Fruit fly (Drosophila melanogaster) whole organism, adult: ENCODE data around the gene aay.
A peak's percentile ranks its signal among the peaks of the same experiment; 100 is the strongest.

Source experiments
- CG11617 ChIP-seq: fragments of 200-800 bp; sonication (Bioruptor generic); optimal IDR thresholded peaks from 2 replicates; lab custom pipeline; 2017; ENCODE audit warnings: mild to moderate bottlenecking, missing biosample characterization, missing genetic modification reagents, missing genetic modification characterization
- CG12768 ChIP-seq: fragments of 200-800 bp; sonication (Bioruptor generic); optimal IDR thresholded peaks from 2 replicates; lab custom pipeline; 2017; ENCODE audit warnings: missing biosample characterization, missing genetic modification characterization, mild to moderate bottlenecking, moderate library complexity, missing genetic modification reagents
- CG14711 ChIP-seq: fragments of 200-800 bp; sonication (Bioruptor generic); optimal IDR thresholded peaks from 2 replicates; lab custom pipeline; 2018; ENCODE audit warnings: missing biosample characterization, mild to moderate bottlenecking, missing genetic modification characterization, moderate library complexity
- CG1620 ChIP-seq: fragments of 200-800 bp; sonication (Bioruptor generic); optimal IDR thresholded peaks from 2 replicates; lab custom pipeline; 2016; ENCODE audit warnings: missing biosample characterization, missing genetic modification characterization
- CG33017 ChIP-seq: fragments of 200-800 bp; sonication (Bioruptor generic); optimal IDR thresholded peaks from 2 replicates; lab custom pipeline; 2018; ENCODE audit warnings: missing biosample characterization, mild to moderate bottlenecking, missing genetic modification characterization, moderate library complexity
- CG5204 ChIP-seq: fragments of 200-800 bp; sonication (Bioruptor generic); optimal IDR thresholded peaks from 2 replicates; lab custom pipeline; 2016; ENCODE audit warnings: missing biosample characterization, missing genetic modification characterization
- CG7045 ChIP-seq: fragments of 200-800 bp; sonication (Bioruptor generic); optimal IDR thresholded peaks from 2 replicates; lab custom pipeline; 2017; ENCODE audit warnings: missing biosample characterization, mild to moderate bottlenecking, missing genetic modification characterization
- CG7101 ChIP-seq: fragments of 200-800 bp; sonication (Bioruptor generic); optimal IDR thresholded peaks from 2 replicates; lab custom pipeline; 2018; ENCODE audit warnings: missing biosample characterization, mild to moderate bottlenecking, missing genetic modification characterization, moderate library complexity
- Clk ChIP-seq: fragments of 200-800 bp; sonication (Bioruptor generic); optimal IDR thresholded peaks from 2 replicates; lab custom pipeline; 2017; ENCODE audit warnings: missing biosample characterization, missing genetic modification characterization
- Crg-1 ChIP-seq: fragments of 200-800 bp; sonication (Bioruptor generic); optimal IDR thresholded peaks from 2 replicates; lab custom pipeline; 2016; ENCODE audit warnings: missing biosample characterization, missing genetic modification characterization
- Hr96 ChIP-seq: fragments of 200-800 bp; sonication (Bioruptor generic); optimal IDR thresholded peaks from 2 replicates; lab custom pipeline; 2016; ENCODE audit warnings: missing biosample characterization, missing genetic modification characterization
- Mnt ChIP-seq: fragments of 200-800 bp; sonication (Bioruptor generic); optimal IDR thresholded peaks from 2 replicates; lab custom pipeline; 2016; ENCODE audit warnings: missing biosample characterization, mild to moderate bottlenecking, missing genetic modification characterization
- bab1 ChIP-seq: fragments of 200-800 bp; sonication (Bioruptor generic); optimal IDR thresholded peaks from 3 replicates; lab custom pipeline; 2019; ENCODE audit warnings: missing biosample characterization, mild to moderate bottlenecking, missing genetic modification characterization, moderate library complexity
- cic ChIP-seq: fragments of 200-800 bp; sonication (Bioruptor generic); optimal IDR thresholded peaks from 2 replicates; lab custom pipeline; 2017; ENCODE audit warnings: missing biosample characterization, mild to moderate bottlenecking, missing genetic modification characterization, moderate library complexity
- cnc ChIP-seq, 2 experiments: fragments of >200 bp; optimal IDR thresholded peaks; 2 replicates each; lab custom pipeline; 2017
- kay ChIP-seq: fragments of 200-800 bp; sonication (Bioruptor generic); peaks from one replicate; lab custom pipeline; 2016; ENCODE audit warnings: missing biosample characterization, missing genetic modification characterization, borderline replicate concordance
- ovo ChIP-seq: fragments of 200-800 bp; sonication (Bioruptor generic); optimal IDR thresholded peaks from 2 replicates; lab custom pipeline; 2016; ENCODE audit warnings: missing biosample characterization, missing genetic modification characterization
- pad ChIP-seq: fragments of 200-800 bp; sonication (Bioruptor generic); optimal IDR thresholded peaks from 3 replicates; lab custom pipeline; 2017; ENCODE audit warnings: missing biosample characterization, missing genetic modification characterization, mild to moderate bottlenecking, moderate library complexity, missing genetic modification reagents
- tj ChIP-seq: fragments of 200-800 bp; sonication (Bioruptor generic); optimal IDR thresholded peaks from 3 replicates; lab custom pipeline; 2017; ENCODE audit warnings: missing biosample characterization, mild to moderate bottlenecking, missing genetic modification characterization, moderate library complexity
- toe ChIP-seq: fragments of 200-800 bp; sonication (Bioruptor generic); optimal IDR thresholded peaks from 2 replicates; lab custom pipeline; 2016; ENCODE audit warnings: missing biosample characterization, missing genetic modification characterization

The aay gene

dm6 chr3L:9447239-9447777, 24.3 kb downstream of the aay start:
- TF ChIP-seq toe (GFP tag; lab: Kevin White, UChicago) = no peak
- TF ChIP-seq kay (GFP tag; lab: Kevin White, UChicago) = peak; percentile 99
- peak; percentile 55 for TF ChIP-seq CG33017 (tag; lab: Kevin White, UChicago)
- TF ChIP-seq cic (GFP tag; lab: Kevin White, UChicago) = peak; percentile 59
- TF ChIP-seq CG12768 = no peak
- TF ChIP-seq pad (GFP tag; lab: Kevin White, UChicago) = no peak
- TF ChIP-seq Mnt = peak; percentile 12
- no peak for TF ChIP-seq Clk
- peak; percentile 84 for TF ChIP-seq CG14711 (tag; lab: Kevin White, UChicago)
- no peak for TF ChIP-seq CG1620
- no peak for TF ChIP-seq Hr96 (GFP tag; lab: Kevin White, UChicago)
- no peak for TF ChIP-seq CG7101 (tag; lab: Kevin White, UChicago)
- TF ChIP-seq tj (GFP tag; lab: Kevin White, UChicago) = peak; percentile 55

DNA sequence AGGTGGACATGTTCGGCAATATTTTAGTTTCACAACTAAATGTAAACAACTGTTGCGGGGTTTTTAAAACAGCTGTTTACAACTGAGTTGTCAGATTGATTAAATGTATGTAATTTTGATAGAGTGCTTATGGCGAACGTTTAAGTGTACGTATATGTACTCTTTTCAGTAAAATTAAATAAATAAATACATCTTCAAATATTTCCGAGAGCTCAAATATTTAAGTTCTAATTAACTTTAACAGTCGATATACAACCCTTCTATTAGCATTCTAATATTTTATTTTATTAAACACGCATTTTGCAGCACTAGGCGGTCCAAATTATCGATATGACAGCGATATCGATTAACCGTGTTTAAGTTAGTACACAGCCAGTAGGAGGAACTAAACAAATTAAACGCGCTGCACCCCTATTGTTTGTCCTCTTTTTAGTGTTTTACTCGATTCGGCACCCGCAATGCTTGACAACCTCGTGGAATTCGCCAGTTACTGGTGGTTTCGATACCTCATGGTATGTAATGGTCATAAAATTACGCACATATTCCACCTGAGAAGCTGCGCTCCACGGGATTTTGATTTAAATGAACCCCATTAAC, 28.6 kb downstream of the aay start, which contains the start of the genes CG3448 and ghi:
CG3448 (minus strand) TSS at position 51 of the 597 bp plus-strand sequence.
ghi (plus strand) TSS at position 355 of the 597 bp plus-strand sequence.
- TF ChIP-seq bab1 (GFP tag; lab: Kevin White, UChicago) (peak; percentile 84), ovo (GFP tag; lab: Kevin White, UChicago) (no peak), CG12768 (peak; percentile 87), Clk (peak; percentile 32), CG33017 (tag; lab: Kevin White, UChicago) (peak; percentile 68), Crg-1 (peak; percentile 44), CG5204 (no peak), cic (GFP tag; lab: Kevin White, UChicago) (peak; percentile 63), toe (GFP tag; lab: Kevin White, UChicago) (peak; percentile 84), pad (GFP tag; lab: Kevin White, UChicago) (peak; percentile 69), tj (GFP tag; lab: Kevin White, UChicago) (peak; percentile 12), CG11617 (GFP tag; lab: Kevin White, UChicago) (peak; percentile 71), CG1620 (peak; percentile 72), CG7045 (peak; percentile 75), CG7101 (tag; lab: Kevin White, UChicago) (peak; percentile 86), Mnt (peak; percentile 77), cnc (optimal IDR thresholded peaks at IDR 0.05; lab: Kevin White, UChicago) (no peak), kay (GFP tag; lab: Kevin White, UChicago) (no peak), CG14711 (tag; lab: Kevin White, UChicago) (peak; percentile 99), Hr96 (GFP tag; lab: Kevin White, UChicago) (no peak)

- TF ChIP-seq cic (GFP tag; lab: Kevin White, UChicago) (peak; percentile 92), CG12768 (peak; percentile 9), Crg-1 (no peak), CG7045 (no peak)
Measured at dm6 chr3L:9452422-9452821, 29.4 kb downstream of the aay start.

DNA sequence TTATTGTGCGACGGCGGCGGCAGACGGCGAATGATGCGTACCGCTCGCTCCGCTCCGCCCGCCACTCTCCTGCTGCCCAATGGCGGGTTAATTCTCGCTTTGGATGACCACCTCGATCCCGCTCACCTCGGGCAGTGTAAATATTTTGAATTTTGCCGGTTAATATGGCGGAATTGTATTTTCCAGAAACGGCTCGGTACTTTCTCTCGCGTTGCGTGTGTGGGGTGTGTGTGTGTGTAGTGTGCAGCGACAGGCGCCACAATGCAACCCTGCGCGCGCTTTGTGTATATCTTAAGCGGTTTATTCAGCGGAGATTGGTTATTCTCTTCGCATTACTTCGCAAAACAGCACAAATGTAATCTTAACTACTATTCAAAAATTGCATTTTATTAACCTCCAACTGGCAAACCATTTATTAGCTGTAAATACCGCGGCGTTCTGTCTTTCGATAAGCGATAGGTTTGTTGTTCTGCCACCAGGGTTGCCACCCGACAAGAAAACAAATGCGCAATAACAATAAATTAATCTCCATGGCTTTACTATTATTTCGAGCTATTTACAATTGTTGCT, 32.9 kb downstream of the aay start, which contains the start of the genes phol and CG3552:
phol (minus strand) TSS at position 463 of the 570 bp plus-strand sequence.
CG3552 (plus strand) TSS at position 500 of the 570 bp plus-strand sequence.
- peak; percentile 6 for TF ChIP-seq Mnt
- TF ChIP-seq CG7045 = no peak
- TF ChIP-seq bab1 (GFP tag; lab: Kevin White, UChicago) = peak; percentile 0
- no peak for TF ChIP-seq CG5204
- TF ChIP-seq cnc (optimal IDR thresholded peaks at IDR 0.05; lab: Kevin White, UChicago) = no peak
- peak; percentile 33 for TF ChIP-seq toe (GFP tag; lab: Kevin White, UChicago)
- peak; percentile 26 for TF ChIP-seq tj (GFP tag; lab: Kevin White, UChicago)
- TF ChIP-seq CG14711 (tag; lab: Kevin White, UChicago) = peak; percentile 90
- TF ChIP-seq CG11617 (GFP tag; lab: Kevin White, UChicago) = peak; percentile 56
- no peak for TF ChIP-seq Crg-1
- TF ChIP-seq pad (GFP tag; lab: Kevin White, UChicago) = peak; percentile 8
- no peak for TF ChIP-seq kay (GFP tag; lab: Kevin White, UChicago)

DNA sequence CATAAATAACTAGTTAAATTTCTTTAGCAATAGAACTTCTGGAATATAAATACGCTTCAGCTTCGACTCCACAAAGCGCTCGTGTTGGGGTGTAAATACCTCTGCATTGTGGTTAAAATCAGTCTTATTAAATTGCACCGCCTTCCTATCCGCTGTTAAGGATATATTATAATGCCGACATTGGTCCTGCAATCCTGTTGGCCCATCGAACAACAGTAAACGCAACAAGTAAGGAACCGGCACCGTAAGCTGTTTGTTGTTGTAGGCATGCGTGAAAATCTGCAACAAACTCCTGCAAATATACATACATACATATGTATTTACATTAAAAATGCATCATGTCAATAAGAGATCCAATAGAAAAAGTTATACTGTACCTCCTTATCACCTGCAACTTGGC, 33.3 kb downstream of the aay start:
- no peak for TF ChIP-seq Hr96 (GFP tag; lab: Kevin White, UChicago)
- TF ChIP-seq CG5204 = no peak
- no peak for TF ChIP-seq tj (GFP tag; lab: Kevin White, UChicago)
- no peak for TF ChIP-seq CG7045
- TF ChIP-seq CG1620 = no peak
- no peak for TF ChIP-seq Clk
- no peak for TF ChIP-seq CG11617 (GFP tag; lab: Kevin White, UChicago)
- no peak for TF ChIP-seq CG14711 (tag; lab: Kevin White, UChicago)
- TF ChIP-seq CG12768 = no peak
- no peak for TF ChIP-seq CG33017 (tag; lab: Kevin White, UChicago)
- no peak for TF ChIP-seq cic (GFP tag; lab: Kevin White, UChicago)
- TF ChIP-seq CG7101 (tag; lab: Kevin White, UChicago) = no peak
- no peak for TF ChIP-seq bab1 (GFP tag; lab: Kevin White, UChicago)
- no peak for TF ChIP-seq kay (GFP tag; lab: Kevin White, UChicago)
- no peak for TF ChIP-seq pad (GFP tag; lab: Kevin White, UChicago)
- no peak for TF ChIP-seq ovo (GFP tag; lab: Kevin White, UChicago)
- TF ChIP-seq Crg-1 = no peak
